Fruit fly (Drosophila melanogaster) whole organism, embryonic: Measurements from ENCODE around the gene APP-BP1.
A peak's percentile ranks its signal among the peaks of the same experiment; 100 is the strongest.

Source experiments
- Antp ChIP-seq: fragments of 200-800 bp; sonication (Bioruptor generic); optimal IDR thresholded peaks from 3 replicates; lab custom pipeline; 2016; ENCODE audit warnings: missing biosample characterization, missing genetic modification characterization
- BtbVII ChIP-seq: fragments of 200-800 bp; sonication (Bioruptor generic); optimal IDR thresholded peaks from 3 replicates; lab custom pipeline; 2017; ENCODE audit warnings: missing biosample characterization, mild to moderate bottlenecking, missing genetic modification characterization
- CG10147 ChIP-seq: fragments of 200-800 bp; sonication (Bioruptor generic); optimal IDR thresholded peaks from 2 replicates; lab custom pipeline; 2019; ENCODE audit warnings: missing biosample characterization, mild to moderate bottlenecking, missing genetic modification characterization, moderate library complexity
- CG10274 ChIP-seq: fragments of 200-800 bp; sonication (Bioruptor generic); optimal IDR thresholded peaks from 3 replicates; lab custom pipeline; 2017; ENCODE audit warnings: missing biosample characterization, mild to moderate bottlenecking, missing genetic modification characterization
- CG11093 ChIP-seq: fragments of 200-800 bp; sonication (Bioruptor generic); IDR thresholded peaks from 3 replicates; pipeline ENCODE4 v1.3.6; 2022; ENCODE audit warnings: missing biosample characterization, missing genetic modification characterization
- CG12236 ChIP-seq: fragments of 200-800 bp; sonication (Bioruptor generic); optimal IDR thresholded peaks from 2 replicates; lab custom pipeline; 2016; ENCODE audit warnings: missing biosample characterization, missing genetic modification characterization
- CG13894 ChIP-seq: fragments of 200-800 bp; sonication (Bioruptor generic); optimal IDR thresholded peaks from 3 replicates; lab custom pipeline; 2018; ENCODE audit warnings: missing biosample characterization, mild to moderate bottlenecking, missing genetic modification characterization, moderate library complexity
- CG1529 ChIP-seq: fragments of 200-800 bp; sonication (Bioruptor generic); optimal IDR thresholded peaks from 3 replicates; lab custom pipeline; 2018; ENCODE audit warnings: missing biosample characterization, missing genetic modification characterization
- CG17802 ChIP-seq: fragments of 200-800 bp; sonication (Bioruptor generic); optimal IDR thresholded peaks from 2 replicates; lab custom pipeline; 2018; ENCODE audit warnings: missing biosample characterization, mild to moderate bottlenecking, missing genetic modification characterization, moderate library complexity
- CG17829 ChIP-seq: fragments of 200-800 bp; optimal IDR thresholded peaks from 2 replicates; lab custom pipeline; 2019; ENCODE audit warnings: missing biosample characterization, mild to moderate bottlenecking, missing genetic modification characterization, moderate library complexity
- CG18262 ChIP-seq: fragments of 200-800 bp; optimal IDR thresholded peaks from 3 replicates; lab custom pipeline; 2019; ENCODE audit warnings: missing biosample characterization, mild to moderate bottlenecking, missing genetic modification characterization, moderate library complexity
- CG6654 ChIP-seq: fragments of 200-800 bp; sonication (Bioruptor generic); optimal IDR thresholded peaks from 2 replicates; lab custom pipeline; 2017; ENCODE audit warnings: missing biosample characterization, mild to moderate bottlenecking, missing genetic modification characterization
- CG6813 ChIP-seq: fragments of 200-800 bp; sonication (Bioruptor generic); optimal IDR thresholded peaks from 2 replicates; lab custom pipeline; 2017; ENCODE audit warnings: missing biosample characterization, missing genetic modification characterization, mild to moderate bottlenecking, moderate library complexity, missing genetic modification reagents
- CG7271 ChIP-seq: fragments of 200-800 bp; sonication (Bioruptor generic); optimal IDR thresholded peaks from 2 replicates; lab custom pipeline; 2018; ENCODE audit warnings: missing biosample characterization, mild to moderate bottlenecking, missing genetic modification characterization, moderate library complexity
- CG7357 ChIP-seq: fragments of 200-800 bp; sonication (Bioruptor generic); IDR thresholded peaks from 3 replicates; pipeline ENCODE4 v1.3.6; 2022; ENCODE audit warnings: missing biosample characterization, missing genetic modification characterization
- CG7928 ChIP-seq: fragments of 200-800 bp; sonication (Bioruptor generic); optimal IDR thresholded peaks from 2 replicates; lab custom pipeline; 2017; ENCODE audit warnings: missing biosample characterization, mild to moderate bottlenecking, missing genetic modification characterization
- D ChIP-seq, 2 experiments: fragments of 200-800 bp in 1 of 2; fragments of >200 bp in 1 of 2; sonication (Bioruptor generic) in 1 of 2; optimal IDR thresholded peaks; 2 replicates in 1 of 2; 3 replicates in 1 of 2; lab custom pipeline; 2017; ENCODE audit warnings: mild to moderate bottlenecking in 1 of 2, missing biosample characterization in 1 of 2, missing genetic modification characterization in 1 of 2, missing genetic modification reagents in 1 of 2
- Dip3 ChIP-seq: fragments of 200-800 bp; sonication (Bioruptor generic); optimal IDR thresholded peaks from 3 replicates; lab custom pipeline; 2016; ENCODE audit warnings: missing biosample characterization, missing genetic modification characterization
- Dref ChIP-seq: fragments of 200-800 bp; sonication (Bioruptor generic); IDR thresholded peaks from 2 replicates; pipeline ENCODE4 v1.3.6; 2022; ENCODE audit warnings: missing biosample characterization, missing genetic modification characterization
- Drgx ChIP-seq: fragments of 200-800 bp; sonication (Bioruptor generic); IDR thresholded peaks from 2 replicates; pipeline ENCODE4 v1.3.6; 2022; ENCODE audit warnings: missing biosample characterization, missing genetic modification characterization
- Ets97D ChIP-seq: fragments of 200-800 bp; sonication (Bioruptor generic); optimal IDR thresholded peaks from 3 replicates; lab custom pipeline; 2016; ENCODE audit warnings: missing biosample characterization, missing genetic modification characterization
- HLH54F ChIP-seq: fragments of 200-800 bp; sonication (Bioruptor generic); optimal IDR thresholded peaks from 3 replicates; lab custom pipeline; 2016; ENCODE audit warnings: missing biosample characterization, missing genetic modification characterization
- Hmr ChIP-seq: fragments of 200-800 bp; sonication (Bioruptor generic); optimal IDR thresholded peaks from 3 replicates; lab custom pipeline; 2017; ENCODE audit warnings: mild to moderate bottlenecking, missing biosample characterization, missing genetic modification reagents, missing genetic modification characterization
- Hr78 ChIP-seq, 2 experiments: fragments of 200-800 bp in 1 of 2; fragments of >200 bp in 1 of 2; sonication (Bioruptor generic) in 1 of 2; optimal IDR thresholded peaks; 2 replicates each; lab custom pipeline; 2017 to 2019; ENCODE audit warnings: missing biosample characterization in 2 of 2, missing genetic modification characterization in 2 of 2, mild to moderate bottlenecking in 1 of 2, moderate library complexity in 1 of 2
- Lhr ChIP-seq: fragments of 200-800 bp; sonication (Bioruptor generic); optimal IDR thresholded peaks from 3 replicates; lab custom pipeline; 2017; ENCODE audit warnings: mild to moderate bottlenecking, missing biosample characterization, missing genetic modification reagents, missing genetic modification characterization
- NC2β ChIP-seq: fragments of 200-800 bp; sonication (Bioruptor generic); optimal IDR thresholded peaks from 2 replicates; lab custom pipeline; 2016; ENCODE audit warnings: missing biosample characterization, missing genetic modification characterization
- NK7.1 ChIP-seq: fragments of 200-800 bp; sonication (Bioruptor generic); optimal IDR thresholded peaks from 3 replicates; lab custom pipeline; 2016; ENCODE audit warnings: missing biosample characterization, missing genetic modification characterization
- Pdp1 ChIP-seq, 2 experiments: fragments of 200-800 bp; sonication (Bioruptor generic); optimal IDR thresholded peaks; 3 replicates each; lab custom pipeline; 2016; ENCODE audit warnings: missing biosample characterization in 2 of 2, missing genetic modification characterization in 2 of 2, mild to moderate bottlenecking in 1 of 2, moderate library complexity in 1 of 2
- Stat92E ChIP-seq, 3 experiments: fragments of >200 bp in 2 of 3; fragments of 200-800 bp in 1 of 3; sonication (Bioruptor generic) in 1 of 3; optimal IDR thresholded peaks; 2 replicates each; lab custom pipeline; 2017 to 2019; ENCODE audit warnings: missing biosample characterization in 3 of 3, missing genetic modification characterization in 3 of 3, mild to moderate bottlenecking in 1 of 3, moderate library complexity in 1 of 3
- ac ChIP-seq: fragments of 200-800 bp; sonication (Bioruptor generic); optimal IDR thresholded peaks from 3 replicates; lab custom pipeline; 2017; ENCODE audit warnings: missing biosample characterization, mild to moderate bottlenecking, missing genetic modification characterization
- al ChIP-seq: fragments of 200-800 bp; sonication (Bioruptor generic); IDR thresholded peaks from 2 replicates; pipeline ENCODE4 v1.3.6; 2022; ENCODE audit warnings: missing biosample characterization, missing genetic modification characterization
- aop ChIP-seq: fragments of 200-800 bp; sonication (Bioruptor generic); IDR thresholded peaks from 2 replicates; pipeline ENCODE4 v1.3.6; 2022; ENCODE audit warnings: missing biosample characterization, missing genetic modification characterization
- dan ChIP-seq: fragments of 200-800 bp; sonication (Bioruptor generic); IDR thresholded peaks from 2 replicates; pipeline ENCODE4 v1.3.6; 2022; ENCODE audit warnings: missing biosample characterization, missing genetic modification characterization
- exex ChIP-seq: fragments of 200-800 bp; sonication (Bioruptor generic); optimal IDR thresholded peaks from 4 replicates; lab custom pipeline; 2018; ENCODE audit warnings: missing biosample characterization, mild to moderate bottlenecking, missing genetic modification characterization, moderate library complexity
- lbe ChIP-seq: fragments of 200-800 bp; sonication (Bioruptor generic); optimal IDR thresholded peaks from 2 replicates; lab custom pipeline; 2016; ENCODE audit warnings: missing biosample characterization, mild to moderate bottlenecking, missing genetic modification characterization
- luna ChIP-seq: fragments of 200-800 bp; sonication (Bioruptor generic); optimal IDR thresholded peaks from 2 replicates; lab custom pipeline; 2016; ENCODE audit warnings: missing biosample characterization, missing genetic modification characterization
- mam ChIP-seq: fragments of 200-800 bp; sonication (Bioruptor generic); optimal IDR thresholded peaks from 3 replicates; lab custom pipeline; 2016; ENCODE audit warnings: missing biosample characterization, missing genetic modification characterization
- mld ChIP-seq: fragments of 200-800 bp; sonication (Bioruptor generic); IDR thresholded peaks from 3 replicates; pipeline ENCODE4 v1.3.6; 2022; ENCODE audit warnings: missing biosample characterization, missing genetic modification characterization; ENCODE audit not compliant: partially characterized antibody
- nau ChIP-seq: fragments of 200-800 bp; sonication (Bioruptor generic); optimal IDR thresholded peaks from 3 replicates; lab custom pipeline; 2017; ENCODE audit warnings: missing biosample characterization, mild to moderate bottlenecking, missing genetic modification characterization, missing genetic modification reagents
- pb ChIP-seq: fragments of 200-800 bp; sonication (Bioruptor generic); optimal IDR thresholded peaks from 3 replicates; lab custom pipeline; 2016; ENCODE audit warnings: missing biosample characterization, missing genetic modification characterization
- pita ChIP-seq: fragments of 200-800 bp; sonication (Bioruptor generic); optimal IDR thresholded peaks from 2 replicates; lab custom pipeline; 2017; ENCODE audit warnings: missing biosample characterization, mild to moderate bottlenecking, missing genetic modification characterization
- pros ChIP-seq: fragments of 200-800 bp; sonication (Bioruptor generic); optimal IDR thresholded peaks from 3 replicates; lab custom pipeline; 2019; ENCODE audit warnings: missing biosample characterization, mild to moderate bottlenecking, missing genetic modification characterization, moderate library complexity
- psq ChIP-seq: fragments of 200-800 bp; sonication (Bioruptor generic); optimal IDR thresholded peaks from 2 replicates; lab custom pipeline; 2017; ENCODE audit warnings: missing biosample characterization, missing genetic modification characterization
- ro ChIP-seq: fragments of 200-800 bp; sonication (Bioruptor generic); IDR thresholded peaks from 2 replicates; pipeline ENCODE4 v1.3.6; 2022; ENCODE audit warnings: missing biosample characterization, missing genetic modification characterization
- slp2 ChIP-seq: fragments of 200-800 bp; sonication (Bioruptor generic); optimal IDR thresholded peaks from 2 replicates; lab custom pipeline; 2016; ENCODE audit warnings: missing biosample characterization, missing genetic modification characterization
- sqz ChIP-seq: fragments of 200-800 bp; sonication (Bioruptor generic); optimal IDR thresholded peaks from 3 replicates; lab custom pipeline; 2018; ENCODE audit warnings: missing biosample characterization, mild to moderate bottlenecking, missing genetic modification characterization
- tap ChIP-seq: fragments of 200-800 bp; optimal IDR thresholded peaks from 3 replicates; lab custom pipeline; 2019; ENCODE audit warnings: missing biosample characterization, mild to moderate bottlenecking, missing genetic modification characterization, moderate library complexity
- zen2 ChIP-seq: fragments of 200-800 bp; sonication (Bioruptor generic); IDR thresholded peaks from 3 replicates; pipeline ENCODE4 v1.3.6; 2022; ENCODE audit warnings: missing biosample characterization, missing genetic modification characterization; ENCODE audit not compliant: partially characterized antibody

APP-BP1 gene

DNA sequence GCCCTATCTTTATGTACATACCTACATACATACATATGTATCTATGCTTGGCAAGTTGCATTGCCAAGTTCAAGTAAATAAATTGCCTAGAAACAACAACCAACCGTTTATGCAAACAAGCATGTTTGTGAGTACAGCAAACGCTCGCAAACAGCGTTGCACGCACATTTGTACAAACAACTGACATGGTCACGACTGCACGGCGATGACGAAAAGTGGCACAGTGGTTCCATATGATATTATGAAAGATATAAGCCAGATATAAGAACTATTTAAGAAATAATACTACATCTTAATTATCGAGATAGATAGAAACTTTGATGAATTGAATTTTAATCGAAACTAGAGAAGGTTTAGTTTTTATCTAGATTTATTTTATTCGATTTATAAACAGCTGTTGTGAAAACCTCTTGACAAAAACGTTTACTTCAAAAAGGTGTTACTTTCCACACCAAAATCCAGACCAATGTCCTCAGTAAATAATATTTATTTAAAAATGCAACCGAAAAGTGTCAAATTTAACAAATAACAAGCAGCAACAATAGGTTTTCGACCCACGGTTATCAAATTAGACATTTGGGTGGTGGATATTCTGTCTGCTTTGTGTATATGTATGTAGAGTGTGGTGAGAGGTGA lies 8.3 kb upstream of the APP-BP1 start (continued):
- TF ChIP-seq CG18262 (tag; lab: Kevin White, UChicago) (peak; percentile 98), CG1529 (peak; percentile 94), NC2β (GFP tag; lab: Kevin White, UChicago) (peak; percentile 79), Drgx (GFP tag; lab: Robert Waterston, UW) (peak; percentile 79), Dref (no peak), dan (GFP tag; lab: Robert Waterston, UW) (no peak; the same call in 1 of the 2 replicates), tap (peak; percentile 87), CG7928 (GFP tag; lab: Kevin White, UChicago) (peak; percentile 14), al (GFP tag; lab: Robert Waterston, UW) (peak; percentile 47; the same call in 1 of the 2 replicates), HLH54F (GFP tag; lab: Kevin White, UChicago) (peak; percentile 57), pita (GFP tag; lab: Kevin White, UChicago) (no peak), Pdp1 (GFP tag; optimal IDR thresholded peaks at IDR 0.05; lab: Kevin White, UChicago) (peak; percentile 73 to 84), ac (peak; percentile 75), pros (GFP tag; lab: Kevin White, UChicago) (peak; percentile 27), CG6654 (GFP tag; lab: Kevin White, UChicago) (peak; percentile 67), D (optimal IDR thresholded peaks at IDR 0.05; lab: Kevin White, UChicago) (no peak), D (GFP tag; optimal IDR thresholded peaks at IDR 0.05; lab: Kevin White, UChicago) (peak; percentile 87), BtbVII (GFP tag; lab: Kevin White, UChicago) (peak; percentile 78), Lhr (peak; percentile 81), NK7.1 (GFP tag; lab: Kevin White, UChicago) (peak; percentile 79), Ets97D (GFP tag; lab: Kevin White, UChicago) (peak; percentile 67), CG17802 (tag; lab: Kevin White, UChicago) (peak; percentile 3), CG12236 (peak; percentile 82), nau (GFP tag; lab: Kevin White, UChicago) (peak; percentile 93), Hmr (GFP tag; lab: Kevin White, UChicago) (peak; percentile 89), zen2 (no peak), CG13894 (tag; lab: Kevin White, UChicago) (no peak), aop (peak; percentile 22; the same call in 1 of the 2 replicates), ro (peak; percentile 71; the same call in 1 of the 2 replicates), pb (peak; percentile 34), Antp (GFP tag; lab: Kevin White, UChicago) (peak; percentile 58), slp2 (GFP tag; lab: Kevin White, UChicago) (peak; percentile 80), Stat92E (GFP tag; optimal IDR thresholded peaks at IDR 0.05; lab: Kevin White, UChicago) (peak in 1 of 3 experiments; percentile 87), mld (GFP tag; lab: Robert Waterston, UW) (no peak), CG7271 (tag; lab: Kevin White, UChicago) (peak; percentile 67), exex (tag; lab: Kevin White, UChicago) (no peak), CG6813 (GFP tag; lab: Kevin White, UChicago) (peak; percentile 85), CG10274 (GFP tag; lab: Kevin White, UChicago) (peak; percentile 75), sqz (GFP tag; lab: Kevin White, UChicago) (peak; percentile 86), psq (GFP tag; lab: Kevin White, UChicago) (peak; percentile 75), Dip3 (GFP tag; lab: Kevin White, UChicago) (peak; percentile 35), CG11093 (GFP tag; lab: Robert Waterston, UW) (peak; percentile 72), mam (GFP tag; lab: Kevin White, UChicago) (peak; percentile 71), CG10147 (GFP tag; lab: Kevin White, UChicago) (peak; percentile 88), CG17829 (peak; percentile 95), luna (no peak), lbe (GFP tag; lab: Kevin White, UChicago) (peak; percentile 66), Hr78 (GFP tag; optimal IDR thresholded peaks at IDR 0.05; lab: Kevin White, UChicago) (peak in 1 of 2 experiments; percentile 87), CG7357 (GFP tag; lab: Robert Waterston, UW) (no peak; the same call in none of the 3 replicates)
